Worm (Caenorhabditis elegans) whole organism, L2 larva: ENCODE measurements around the gene C32D5.14.
A peak's percentile ranks its signal among the peaks of the same experiment; 100 is the strongest.

Experiments used
- C34F6.9 ChIP-seq: fragments of 150-350 bp; optimal IDR thresholded peaks from 2 replicates; lab custom pipeline; 2014; ENCODE audit warnings: missing biosample characterization, missing genetic modification characterization
- F13H6.1 ChIP-seq: sonication (generic microtip); optimal IDR thresholded peaks from 2 replicates; lab custom pipeline; 2016; ENCODE audit warnings: missing genetic modification characterization, missing compliant biosample characterization
- R02D3.7 ChIP-seq: fragments of 150-350 bp; optimal IDR thresholded peaks from 2 replicates; lab custom pipeline; 2014; ENCODE audit warnings: missing biosample characterization, missing genetic modification characterization
- ZK546.5 ChIP-seq: sonication (generic microtip); optimal IDR thresholded peaks from 2 replicates; lab custom pipeline; 2017; ENCODE audit warnings: missing biosample characterization, missing genetic modification characterization
- alr-1 ChIP-seq: fragments of 150-350 bp; optimal IDR thresholded peaks from 2 replicates; lab custom pipeline; 2014; ENCODE audit warnings: missing biosample characterization, missing genetic modification characterization
- aly-2 ChIP-seq: fragments of 150-350 bp; optimal IDR thresholded peaks from 2 replicates; lab custom pipeline; 2014; ENCODE audit warnings: missing biosample characterization, missing genetic modification characterization
- blmp-1 ChIP-seq: sonication (generic microtip); optimal IDR thresholded peaks from 2 replicates; lab custom pipeline; 2017; ENCODE audit warnings: missing genetic modification characterization, mild to moderate bottlenecking, missing compliant biosample characterization, antibody characterized with exemption, moderate library complexity; ENCODE audit not compliant: insufficient read depth
- crh-2 ChIP-seq: sonication (generic microtip); optimal IDR thresholded peaks from 2 replicates; lab custom pipeline; 2017; ENCODE audit warnings: missing biosample characterization, missing genetic modification characterization
- dmd-4 ChIP-seq: sonication (generic microtip); optimal IDR thresholded peaks from 2 replicates; lab custom pipeline; 2017; ENCODE audit warnings: missing biosample characterization, missing genetic modification characterization
- egl-27 ChIP-seq: sonication (generic microtip); optimal IDR thresholded peaks from 3 replicates; lab custom pipeline; 2017; ENCODE audit warnings: missing biosample characterization, missing genetic modification reagents, missing genetic modification characterization
- elt-1 ChIP-seq: fragments of 150-350 bp; optimal IDR thresholded peaks from 2 replicates; lab custom pipeline; 2014; ENCODE audit warnings: missing biosample characterization, missing genetic modification characterization
- elt-3 ChIP-seq: sonication (generic microtip); optimal IDR thresholded peaks from 2 replicates; lab custom pipeline; 2017; ENCODE audit warnings: missing biosample characterization, missing genetic modification characterization
- fos-1 ChIP-seq: fragments of 150-350 bp; optimal IDR thresholded peaks from 2 replicates; lab custom pipeline; 2014; ENCODE audit warnings: missing biosample characterization, missing genetic modification characterization
- gmeb-1 ChIP-seq: fragments of 150-350 bp; optimal IDR thresholded peaks from 2 replicates; lab custom pipeline; 2014; ENCODE audit warnings: missing biosample characterization, missing genetic modification characterization
- lin-11 ChIP-seq: fragments of 150-350 bp; sonication (generic microtip); optimal IDR thresholded peaks from 2 replicates; lab custom pipeline; 2014; ENCODE audit warnings: missing biosample characterization, missing genetic modification characterization, inconsistent platforms, mixed read lengths
- lin-13 ChIP-seq: fragments of 150-350 bp; optimal IDR thresholded peaks from 2 replicates; lab custom pipeline; 2014; ENCODE audit warnings: missing biosample characterization, missing genetic modification reagents, missing genetic modification characterization
- lin-39 ChIP-seq: fragments of 150-350 bp; optimal IDR thresholded peaks from 2 replicates; lab custom pipeline; 2014; ENCODE audit warnings: missing biosample characterization, missing genetic modification reagents, missing genetic modification characterization
- lsy-2 ChIP-seq, 2 experiments: fragments of 150-350 bp in 1 of 2; sonication (generic microtip) in 1 of 2; optimal IDR thresholded peaks; 2 replicates each; lab custom pipeline; 2014 to 2017; ENCODE audit warnings: missing biosample characterization in 2 of 2, missing genetic modification characterization in 2 of 2
- mab-5 ChIP-seq: fragments of 150-350 bp; optimal IDR thresholded peaks from 2 replicates; lab custom pipeline; 2014; ENCODE audit warnings: missing biosample characterization, missing genetic modification characterization
- mbf-1 ChIP-seq: sonication (generic microtip); optimal IDR thresholded peaks from 2 replicates; lab custom pipeline; 2017; ENCODE audit warnings: missing biosample characterization, missing genetic modification characterization
- mdl-1 ChIP-seq, 2 experiments: fragments of 150-350 bp in 1 of 2; sonication (generic microtip) in 1 of 2; optimal IDR thresholded peaks; 2 replicates each; lab custom pipeline; 2017; ENCODE audit warnings: missing biosample characterization in 2 of 2, missing genetic modification characterization in 2 of 2
- nhr-11 ChIP-seq: fragments of 150-350 bp; optimal IDR thresholded peaks from 2 replicates; lab custom pipeline; 2014; ENCODE audit warnings: missing biosample characterization, missing genetic modification characterization
- nhr-129 ChIP-seq: fragments of 150-350 bp; optimal IDR thresholded peaks from 2 replicates; lab custom pipeline; 2014; ENCODE audit warnings: missing biosample characterization, missing genetic modification characterization
- nhr-21 ChIP-seq: fragments of 150-350 bp; optimal IDR thresholded peaks from 2 replicates; lab custom pipeline; 2014; ENCODE audit warnings: missing biosample characterization, missing genetic modification characterization
- nhr-23 ChIP-seq: fragments of 150-350 bp; optimal IDR thresholded peaks from 2 replicates; lab custom pipeline; 2014; ENCODE audit warnings: missing biosample characterization, missing genetic modification reagents, missing genetic modification characterization
- nhr-237 ChIP-seq: fragments of 150-350 bp; optimal IDR thresholded peaks from 2 replicates; lab custom pipeline; 2014; ENCODE audit warnings: missing biosample characterization, missing genetic modification characterization
- nhr-25 ChIP-seq: fragments of 150-350 bp; sonication (generic microtip); optimal IDR thresholded peaks from 3 replicates; lab custom pipeline; 2014; ENCODE audit warnings: missing biosample characterization, missing genetic modification characterization
- nhr-77 ChIP-seq: fragments of 150-350 bp; optimal IDR thresholded peaks from 2 replicates; lab custom pipeline; 2014; ENCODE audit warnings: missing biosample characterization, missing genetic modification characterization
- peb-1 ChIP-seq: fragments of 150-350 bp; optimal IDR thresholded peaks from 2 replicates; lab custom pipeline; 2014; ENCODE audit warnings: missing biosample characterization, missing genetic modification characterization
- sem-4 ChIP-seq: fragments of 150-350 bp; optimal IDR thresholded peaks from 2 replicates; lab custom pipeline; 2014; ENCODE audit warnings: missing biosample characterization, missing genetic modification reagents, missing genetic modification characterization
- sma-3 ChIP-seq: sonication (generic microtip); optimal IDR thresholded peaks from 2 replicates; lab custom pipeline; 2016; ENCODE audit warnings: missing genetic modification reagents, missing genetic modification characterization, missing compliant biosample characterization
- sma-9 ChIP-seq, 2 experiments: fragments of 150-350 bp in 1 of 2; sonication (generic microtip) in 1 of 2; optimal IDR thresholded peaks; 2 replicates each; lab custom pipeline; 2014 to 2016; ENCODE audit warnings: missing genetic modification characterization in 2 of 2, mild to moderate bottlenecking in 1 of 2, missing biosample characterization in 1 of 2, missing compliant biosample characterization in 1 of 2, missing genetic modification reagents in 1 of 2, moderate library complexity in 1 of 2
- snpc-4 ChIP-seq: fragments of 150-350 bp; optimal IDR thresholded peaks from 2 replicates; lab custom pipeline; 2014; ENCODE audit warnings: missing biosample characterization, missing genetic modification characterization
- unc-39 ChIP-seq: fragments of 150-350 bp; optimal IDR thresholded peaks from 2 replicates; lab custom pipeline; 2014; ENCODE audit warnings: missing biosample characterization, missing genetic modification characterization
- unc-55 ChIP-seq: fragments of 150-350 bp; sonication (generic microtip); optimal IDR thresholded peaks from 3 replicates; lab custom pipeline; 2014; ENCODE audit warnings: missing biosample characterization, missing genetic modification reagents, missing genetic modification characterization
- zag-1 ChIP-seq: fragments of 150-350 bp; optimal IDR thresholded peaks from 2 replicates; lab custom pipeline; 2014; ENCODE audit warnings: missing biosample characterization, missing genetic modification characterization
- ztf-1 ChIP-seq: fragments of 200-800 bp; sonication (Bioruptor generic); conservative IDR thresholded peaks from 2 replicates; pipeline ENCODE4 v1.3.6; 2022; ENCODE audit warnings: missing genetic modification characterization, missing compliant biosample characterization
- ztf-4 ChIP-seq: fragments of 150-350 bp; optimal IDR thresholded peaks from 2 replicates; lab custom pipeline; 2014; ENCODE audit warnings: missing biosample characterization, missing genetic modification characterization

C32D5.14 gene

DNA sequence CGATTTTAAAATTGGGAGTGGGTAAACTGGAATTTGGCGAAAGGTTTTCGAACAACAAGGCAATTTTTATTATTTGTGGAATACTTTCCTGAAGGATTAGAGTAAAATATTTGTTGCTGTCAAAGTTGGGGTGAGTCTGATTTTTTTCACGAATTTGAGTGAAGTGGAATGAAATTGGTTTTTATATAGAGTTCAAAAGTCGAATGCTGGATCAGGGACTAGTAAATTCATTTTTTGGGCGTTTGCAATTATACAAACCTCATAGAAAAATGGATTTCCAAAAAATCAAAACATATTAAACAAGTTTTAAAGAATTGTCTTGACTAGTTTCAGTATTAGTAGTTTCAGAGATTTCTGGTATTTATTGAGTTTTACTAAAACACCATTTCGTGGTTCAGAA is 4.7 kb downstream of the C32D5.14 start, which contains the start of gene C32D5.7:
Gene C32D5.7, minus strand, starts transcription at position 101 of the 400 bp plus-strand sequence.
- TF ChIP-seq dmd-4 (tag; lab: Kevin White, UChicago), result no peak
- no peak for TF ChIP-seq lin-13 (GFP tag; lab: Kevin White, UChicago)

DNA sequence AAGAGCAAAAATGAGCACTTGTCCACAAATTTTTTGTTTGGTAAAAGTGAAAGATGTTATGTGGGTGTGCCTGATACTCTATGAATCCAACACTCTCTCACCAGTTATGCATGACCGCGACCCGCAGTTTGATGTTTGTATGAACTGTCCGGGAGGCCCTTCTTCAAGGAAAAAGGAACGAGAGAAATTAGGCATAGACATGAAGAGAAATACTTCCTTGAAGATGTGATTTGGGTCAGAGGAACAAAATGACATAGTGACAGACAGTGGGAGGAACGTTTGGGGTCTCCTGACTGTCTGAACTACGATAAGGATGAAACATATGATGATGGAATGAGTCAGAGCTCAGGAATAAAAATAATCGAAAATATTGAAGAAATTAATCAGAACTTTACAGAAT is 5.8 kb downstream of the C32D5.14 start:
- TF ChIP-seq crh-2, result no peak
- no peak for TF ChIP-seq ztf-4 (tag; lab: Kevin White, UChicago)
- TF ChIP-seq fos-1 (tag; lab: Kevin White, UChicago), result peak; percentile 42
- TF ChIP-seq dmd-4 (tag; lab: Kevin White, UChicago), result no peak
- TF ChIP-seq gmeb-1 (tag; lab: Kevin White, UChicago), result no peak

DNA sequence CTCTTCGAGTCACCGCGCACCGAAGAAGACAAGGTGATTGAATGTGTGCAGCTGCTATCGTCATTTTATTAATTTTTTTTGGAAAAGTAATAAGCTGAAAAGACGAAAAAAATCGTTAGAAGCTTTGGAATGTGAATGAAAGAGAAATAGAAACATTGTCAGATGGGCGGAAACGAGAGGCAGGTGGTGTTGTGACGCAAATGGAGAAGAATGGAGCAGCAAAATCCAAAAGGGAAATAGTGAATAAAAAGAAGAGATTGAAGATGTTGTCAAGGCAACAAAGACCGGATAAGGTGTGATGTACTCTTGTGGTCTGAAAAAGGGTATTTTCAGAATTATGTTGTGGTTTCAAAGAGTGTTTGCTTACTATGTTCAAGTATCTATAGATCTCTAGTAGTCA is 7.2 kb downstream of the C32D5.14 start:
- no peak for TF ChIP-seq ztf-1 (GFP tag; lab: Robert Waterston, UW)
- no peak for TF ChIP-seq nhr-77
- no peak for TF ChIP-seq elt-3
- TF ChIP-seq lsy-2 (tag; optimal IDR thresholded peaks at IDR 0.05; lab: Kevin White, UChicago), result peak in 1 of 2 experiments; percentile 10
- TF ChIP-seq crh-2, result peak; percentile 2
- TF ChIP-seq nhr-129 (tag; lab: Kevin White, UChicago), result peak; percentile 11
- TF ChIP-seq nhr-25 (tag; lab: Kevin White, UChicago), result no peak

DNA sequence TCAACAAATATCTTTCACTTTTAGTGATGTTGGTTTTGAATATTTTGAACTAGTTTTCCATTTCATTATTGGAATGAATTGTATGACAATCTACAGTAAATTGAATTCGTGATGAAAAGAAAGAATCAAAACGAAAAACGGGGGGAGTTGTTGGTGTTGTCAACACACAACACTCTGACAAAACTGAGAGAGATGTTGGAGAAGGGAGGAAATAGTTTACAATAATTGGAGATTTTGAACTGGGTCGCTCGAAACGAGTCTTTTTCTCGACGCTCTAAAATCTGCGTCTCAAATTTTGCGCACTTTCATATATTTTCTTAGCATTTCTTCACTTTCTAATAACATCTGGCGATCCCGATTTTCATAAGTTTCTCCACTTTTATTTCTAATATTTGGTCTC is 8.6 kb downstream of the C32D5.14 start, which contains the start of gene txt-18:
Gene txt-18, plus strand, starts transcription at position 180 of the 400 bp plus-strand sequence.
- TF ChIP-seq nhr-23 (no peak), crh-2 (peak; percentile 9), nhr-11 (tag; lab: Kevin White, UChicago) (no peak), alr-1 (tag; lab: Kevin White, UChicago) (no peak), nhr-21 (tag; lab: Kevin White, UChicago) (peak; percentile 39), unc-55 (GFP tag; lab: Kevin White, UChicago) (peak; percentile 4), dmd-4 (tag; lab: Kevin White, UChicago) (no peak), zag-1 (tag; lab: Kevin White, UChicago) (no peak), unc-39 (tag; lab: Kevin White, UChicago) (no peak), ztf-4 (tag; lab: Kevin White, UChicago) (peak; percentile 6), nhr-129 (tag; lab: Kevin White, UChicago) (peak; percentile 59), aly-2 (tag; lab: Kevin White, UChicago) (no peak), sem-4 (tag; lab: Kevin White, UChicago) (no peak), nhr-77 (no peak), mab-5 (no peak), C34F6.9 (peak; percentile 27), sma-3 (GFP tag; lab: Kevin White, UChicago) (no peak), lsy-2 (tag; optimal IDR thresholded peaks at IDR 0.05; lab: Kevin White, UChicago) (peak in 1 of 2 experiments; percentile 34), nhr-25 (tag; lab: Kevin White, UChicago) (peak; percentile 72), ztf-1 (GFP tag; lab: Robert Waterston, UW) (no peak), snpc-4 (no peak), mdl-1 (tag; optimal IDR thresholded peaks at IDR 0.05; lab: Kevin White, UChicago) (no peak), sma-9 (GFP tag; optimal IDR thresholded peaks at IDR 0.05; lab: Kevin White, UChicago) (peak; percentile 48), sma-9 (tag; optimal IDR thresholded peaks at IDR 0.05; lab: Kevin White, UChicago) (no peak), lin-11 (no peak), lin-13 (GFP tag; lab: Kevin White, UChicago) (no peak), blmp-1 (tag; lab: Kevin White, UChicago) (peak; percentile 72), egl-27 (tag; lab: Kevin White, UChicago) (peak; percentile 17), lin-39 (tag; lab: Kevin White, UChicago) (no peak), mbf-1 (tag; lab: Kevin White, UChicago) (no peak), nhr-237 (tag; lab: Kevin White, UChicago) (no peak), elt-1 (tag; lab: Kevin White, UChicago) (no peak), elt-3 (no peak), peb-1 (tag; lab: Kevin White, UChicago) (no peak), R02D3.7 (tag; lab: Kevin White, UChicago) (no peak), gmeb-1 (tag; lab: Kevin White, UChicago) (no peak), ZK546.5 (tag; lab: Kevin White, UChicago) (no peak), F13H6.1 (tag; lab: Kevin White, UChicago) (peak; percentile 13)
